Fruit fly (Drosophila melanogaster) whole organism, embryonic: ENCODE data around the gene LSm7.

ENCODE experiments used
- Aef1 ChIP-seq: fragments of 200-800 bp; sonication (Bioruptor generic); IDR thresholded peaks from 3 replicates; pipeline ENCODE4 v1.3.6; 2022; ENCODE audit warnings: missing biosample characterization, missing genetic modification characterization
- B-H2 ChIP-seq: fragments of 200-800 bp; sonication (Bioruptor generic); optimal IDR thresholded peaks from 2 replicates; lab custom pipeline; 2018; ENCODE audit warnings: missing biosample characterization, mild to moderate bottlenecking, missing genetic modification characterization
- BEAF-32 ChIP-seq: fragments of 200-800 bp; sonication (Bioruptor generic); optimal IDR thresholded peaks from 3 replicates; lab custom pipeline; 2017; ENCODE audit warnings: missing biosample characterization, missing genetic modification characterization, mild to moderate bottlenecking, moderate library complexity, missing genetic modification reagents
- CG11504 ChIP-seq: fragments of 200-800 bp; sonication (Bioruptor generic); optimal IDR thresholded peaks from 3 replicates; lab custom pipeline; 2019; ENCODE audit warnings: missing biosample characterization, mild to moderate bottlenecking, missing genetic modification characterization, moderate library complexity
- CG15073 ChIP-seq: fragments of 200-800 bp; sonication (Bioruptor generic); optimal IDR thresholded peaks from 2 replicates; lab custom pipeline; 2016; ENCODE audit warnings: missing biosample characterization, missing genetic modification characterization
- CG15601 ChIP-seq: fragments of 200-800 bp; sonication (Bioruptor generic); optimal IDR thresholded peaks from 3 replicates; lab custom pipeline; 2019; ENCODE audit warnings: missing biosample characterization, mild to moderate bottlenecking, missing genetic modification characterization, moderate library complexity
- CG16813 ChIP-seq: fragments of 200-800 bp; sonication (Bioruptor generic); IDR thresholded peaks from 3 replicates; pipeline ENCODE4 v1.3.6; 2022; ENCODE audit warnings: missing biosample characterization, missing genetic modification characterization; ENCODE audit not compliant: partially characterized antibody
- CG17361 ChIP-seq: fragments of 200-800 bp; sonication (Bioruptor generic); IDR thresholded peaks from 3 replicates; pipeline ENCODE4 v1.3.6; 2022; ENCODE audit warnings: missing biosample characterization, missing genetic modification characterization
- CG18599 ChIP-seq: fragments of 200-800 bp; sonication (Bioruptor generic); optimal IDR thresholded peaks from 3 replicates; lab custom pipeline; 2017; ENCODE audit warnings: missing biosample characterization, missing genetic modification characterization, mild to moderate bottlenecking, moderate library complexity, missing genetic modification reagents
- CG32772 ChIP-seq: fragments of 200-800 bp; sonication (Bioruptor generic); IDR thresholded peaks from 2 replicates; pipeline ENCODE4 v1.3.6; 2022; ENCODE audit warnings: missing biosample characterization, missing genetic modification characterization
- CG34422 ChIP-seq: fragments of 200-800 bp; sonication (Bioruptor generic); IDR thresholded peaks from 3 replicates; pipeline ENCODE4 v1.3.6; 2022; ENCODE audit warnings: missing biosample characterization, missing genetic modification characterization
- CG3726 ChIP-seq: fragments of 200-800 bp; sonication (Bioruptor generic); IDR thresholded peaks from 3 replicates; pipeline ENCODE4, ENCODE4 v1.3.6; 2022; ENCODE audit warnings: missing biosample characterization, missing genetic modification characterization
- CG6272 ChIP-seq: fragments of 200-800 bp; sonication (Bioruptor generic); IDR thresholded peaks from 2 replicates; pipeline ENCODE4 v1.3.6; 2022; ENCODE audit warnings: missing biosample characterization, missing genetic modification characterization
- CG7987 ChIP-seq: fragments of 200-800 bp; sonication (Bioruptor generic); optimal IDR thresholded peaks from 2 replicates; lab custom pipeline; 2018; ENCODE audit warnings: missing biosample characterization, mild to moderate bottlenecking, missing genetic modification characterization, moderate library complexity
- Dbx ChIP-seq: fragments of 200-800 bp; sonication (Bioruptor generic); IDR thresholded peaks from 3 replicates; pipeline ENCODE4 v1.3.6; 2022; ENCODE audit warnings: missing biosample characterization, missing genetic modification characterization
- Deaf1 ChIP-seq: fragments of 200-800 bp; optimal IDR thresholded peaks from 3 replicates; lab custom pipeline; 2019; ENCODE audit warnings: missing biosample characterization, mild to moderate bottlenecking, missing genetic modification characterization, moderate library complexity
- Elba2 ChIP-seq: fragments of 200-800 bp; sonication (Bioruptor generic); optimal IDR thresholded peaks from 3 replicates; lab custom pipeline; 2016; ENCODE audit warnings: missing biosample characterization, missing genetic modification characterization
- Gsc ChIP-seq: fragments of 200-800 bp; sonication (Bioruptor generic); IDR thresholded peaks from 2 replicates; pipeline ENCODE4 v1.3.6; 2022; ENCODE audit warnings: missing biosample characterization, missing genetic modification characterization
- H2.0 ChIP-seq: fragments of 200-800 bp; sonication (Bioruptor generic); IDR thresholded peaks from 2 replicates; pipeline ENCODE4 v1.3.6; 2022; ENCODE audit warnings: missing biosample characterization, missing genetic modification characterization
- Nf-YB ChIP-seq: fragments of 200-800 bp; sonication (Bioruptor generic); optimal IDR thresholded peaks from 3 replicates; lab custom pipeline; 2019; ENCODE audit warnings: missing biosample characterization, mild to moderate bottlenecking, missing genetic modification characterization, moderate library complexity
- Oli ChIP-seq: fragments of 200-800 bp; sonication (Bioruptor generic); optimal IDR thresholded peaks from 2 replicates; lab custom pipeline; 2018; ENCODE audit warnings: missing biosample characterization, mild to moderate bottlenecking, missing genetic modification characterization, moderate library complexity
- Pdp1 ChIP-seq, 2 experiments: fragments of 200-800 bp; sonication (Bioruptor generic); optimal IDR thresholded peaks; 3 replicates each; lab custom pipeline; 2016; ENCODE audit warnings: missing biosample characterization in 2 of 2, missing genetic modification characterization in 2 of 2, mild to moderate bottlenecking in 1 of 2, moderate library complexity in 1 of 2
- Sry-δ ChIP-seq: fragments of 200-800 bp; sonication (Bioruptor generic); optimal IDR thresholded peaks from 2 replicates; lab custom pipeline; 2016; ENCODE audit warnings: missing biosample characterization, missing genetic modification characterization
- ab ChIP-seq: fragments of 200-800 bp; sonication (Bioruptor generic); optimal IDR thresholded peaks from 2 replicates; lab custom pipeline; 2016; ENCODE audit warnings: missing biosample characterization, missing genetic modification characterization
- amos ChIP-seq: fragments of 200-800 bp; sonication (Bioruptor generic); IDR thresholded peaks from 2 replicates; pipeline ENCODE4 v1.3.6; 2022; ENCODE audit warnings: missing biosample characterization, missing genetic modification characterization; ENCODE audit not compliant: partially characterized antibody
- ara ChIP-seq: fragments of 200-800 bp; sonication (Bioruptor generic); IDR thresholded peaks from 2 replicates; pipeline ENCODE4 v1.3.6; 2022; ENCODE audit warnings: missing biosample characterization, missing genetic modification characterization
- bigmax ChIP-seq: fragments of 200-800 bp; sonication (Bioruptor generic); optimal IDR thresholded peaks from 2 replicates; lab custom pipeline; 2018; ENCODE audit warnings: missing biosample characterization, mild to moderate bottlenecking, missing genetic modification characterization
- br ChIP-seq: fragments of >200 bp; optimal IDR thresholded peaks from 2 replicates; lab custom pipeline; 2017
- cg ChIP-seq: fragments of 200-800 bp; sonication (Bioruptor generic); optimal IDR thresholded peaks from 3 replicates; lab custom pipeline; 2019; ENCODE audit warnings: missing biosample characterization, mild to moderate bottlenecking, missing genetic modification characterization, moderate library complexity
- crc ChIP-seq: fragments of 200-800 bp; sonication (Bioruptor generic); optimal IDR thresholded peaks from 2 replicates; lab custom pipeline; 2016; ENCODE audit warnings: missing biosample characterization, missing genetic modification characterization
- exex ChIP-seq: fragments of 200-800 bp; sonication (Bioruptor generic); optimal IDR thresholded peaks from 4 replicates; lab custom pipeline; 2018; ENCODE audit warnings: missing biosample characterization, mild to moderate bottlenecking, missing genetic modification characterization, moderate library complexity
- fd96Cb ChIP-seq: fragments of 200-800 bp; sonication (Bioruptor generic); optimal IDR thresholded peaks from 2 replicates; lab custom pipeline; 2018; ENCODE audit warnings: missing biosample characterization, mild to moderate bottlenecking, missing genetic modification characterization, moderate library complexity
- h ChIP-seq: fragments of >200 bp; optimal IDR thresholded peaks from 2 replicates; lab custom pipeline; 2017
- insv ChIP-seq, 2 experiments: fragments of 200-800 bp; sonication (Bioruptor generic); optimal IDR thresholded peaks; 3 replicates each; lab custom pipeline; 2016 to 2018; ENCODE audit warnings: missing biosample characterization in 2 of 2, missing genetic modification characterization in 2 of 2
- jumu ChIP-seq: fragments of 200-800 bp; sonication (Bioruptor generic); optimal IDR thresholded peaks from 3 replicates; lab custom pipeline; 2016; ENCODE audit warnings: missing biosample characterization, missing genetic modification characterization
- kay ChIP-seq: fragments of 200-800 bp; sonication (Bioruptor generic); optimal IDR thresholded peaks from 2 replicates; lab custom pipeline; 2016; ENCODE audit warnings: missing biosample characterization, missing genetic modification characterization
- kni ChIP-seq: fragments of 200-800 bp; sonication (Bioruptor generic); optimal IDR thresholded peaks from 3 replicates; lab custom pipeline; 2017; ENCODE audit warnings: mild to moderate bottlenecking, missing biosample characterization, missing genetic modification reagents, missing genetic modification characterization
- lbe ChIP-seq: fragments of 200-800 bp; sonication (Bioruptor generic); optimal IDR thresholded peaks from 2 replicates; lab custom pipeline; 2016; ENCODE audit warnings: missing biosample characterization, mild to moderate bottlenecking, missing genetic modification characterization
- nau ChIP-seq: fragments of 200-800 bp; sonication (Bioruptor generic); optimal IDR thresholded peaks from 3 replicates; lab custom pipeline; 2017; ENCODE audit warnings: missing biosample characterization, mild to moderate bottlenecking, missing genetic modification characterization, missing genetic modification reagents
- nmo ChIP-seq: fragments of 200-800 bp; sonication (Bioruptor generic); optimal IDR thresholded peaks from 2 replicates; lab custom pipeline; 2018; ENCODE audit warnings: missing biosample characterization, mild to moderate bottlenecking, missing genetic modification characterization, moderate library complexity
- onecut ChIP-seq: fragments of 200-800 bp; sonication (Bioruptor generic); IDR thresholded peaks from 2 replicates; pipeline ENCODE4 v1.3.6; 2022; ENCODE audit warnings: missing biosample characterization, missing genetic modification characterization
- pan ChIP-seq, 4 experiments: fragments of >200 bp in 3 of 4; fragments of 200-800 bp in 1 of 4; sonication (Bioruptor generic) in 1 of 4; optimal IDR thresholded peaks in 3 of 4; IDR thresholded peaks in 1 of 4; 2 replicates each; pipeline versions ENCODE4 v1.3.6 to Lab custom; 2017 to 2022; ENCODE audit warnings: missing biosample characterization in 2 of 4, missing genetic modification characterization in 2 of 4, mixed read lengths in 1 of 4
- pho ChIP-seq: fragments of 200-800 bp; sonication (Bioruptor generic); optimal IDR thresholded peaks from 2 replicates; lab custom pipeline; 2016; ENCODE audit warnings: missing biosample characterization, missing genetic modification characterization
- phol ChIP-seq: fragments of 200-800 bp; sonication (Bioruptor generic); optimal IDR thresholded peaks from 3 replicates; lab custom pipeline; 2018; ENCODE audit warnings: missing biosample characterization, mild to moderate bottlenecking, missing genetic modification characterization, moderate library complexity
- ranshi ChIP-seq: fragments of 200-800 bp; sonication (Bioruptor generic); IDR thresholded peaks from 2 replicates; pipeline ENCODE4 v1.3.6; 2022; ENCODE audit warnings: missing biosample characterization, missing genetic modification characterization
- sqz ChIP-seq: fragments of 200-800 bp; sonication (Bioruptor generic); optimal IDR thresholded peaks from 3 replicates; lab custom pipeline; 2018; ENCODE audit warnings: missing biosample characterization, mild to moderate bottlenecking, missing genetic modification characterization
- sr ChIP-seq: fragments of 200-800 bp; sonication (Bioruptor generic); IDR thresholded peaks from 3 replicates; pipeline ENCODE4 v1.3.6; 2022; ENCODE audit warnings: missing biosample characterization, missing genetic modification characterization
- tin ChIP-seq: fragments of 200-800 bp; sonication (Bioruptor generic); optimal IDR thresholded peaks from 3 replicates; lab custom pipeline; 2016; ENCODE audit warnings: missing biosample characterization, missing genetic modification characterization
- trem ChIP-seq: fragments of 200-800 bp; optimal IDR thresholded peaks from 3 replicates; lab custom pipeline; 2019; ENCODE audit warnings: missing biosample characterization, mild to moderate bottlenecking, missing genetic modification characterization, moderate library complexity
- trh ChIP-seq: fragments of 200-800 bp; sonication (Bioruptor generic); optimal IDR thresholded peaks from 2 replicates; lab custom pipeline; 2016; ENCODE audit warnings: missing biosample characterization, missing genetic modification characterization

Gene LSm7

DNA sequence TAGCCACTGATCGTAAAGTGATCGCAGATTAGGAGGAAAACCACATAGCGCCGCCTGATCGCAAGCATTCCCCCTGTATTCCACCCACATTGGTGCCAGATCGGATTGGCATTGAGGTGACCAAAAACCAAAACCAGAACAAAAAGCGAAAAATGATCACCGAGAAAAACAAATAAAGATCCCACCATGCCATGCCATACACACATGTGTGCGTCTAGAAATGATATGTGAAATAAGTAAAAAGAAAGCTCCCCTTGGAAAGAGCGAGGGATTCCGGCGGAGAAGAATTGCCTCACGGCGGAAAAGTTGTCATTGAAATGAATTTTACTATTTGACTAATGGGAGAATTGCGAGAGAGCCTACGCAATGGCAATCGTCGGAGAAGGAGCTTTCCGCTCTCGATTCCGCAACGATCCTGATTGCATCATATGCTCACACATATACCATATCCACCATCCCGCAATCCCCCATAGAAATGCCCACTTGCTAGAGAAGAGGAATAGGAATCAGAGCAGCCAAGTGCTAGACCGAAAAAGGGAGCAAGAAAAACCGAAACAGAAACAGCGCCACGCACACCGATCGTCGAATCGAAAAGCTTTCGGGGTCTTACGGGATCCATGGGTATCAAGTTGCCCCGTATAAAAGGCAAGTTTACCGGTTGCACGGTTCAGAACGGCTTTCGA is 23.3 kb upstream of the LSm7 start, which contains the start of gene Mhc (continued):
- TF ChIP-seq CG11504: no peak
- TF ChIP-seq phol (tag; lab: Kevin White, UChicago): no peak
- no peak for TF ChIP-seq sqz (GFP tag; lab: Kevin White, UChicago)
- no peak for TF ChIP-seq exex (tag; lab: Kevin White, UChicago)
- no peak for TF ChIP-seq Elba2
- TF ChIP-seq nau (GFP tag; lab: Kevin White, UChicago): no peak
- no peak for TF ChIP-seq br (lab: Kevin White, UChicago)
- no peak for TF ChIP-seq ara
- TF ChIP-seq h (lab: Kevin White, UChicago): no peak
- TF ChIP-seq Aef1 (GFP tag; lab: Robert Waterston, UW): no peak
- no peak for TF ChIP-seq trh (GFP tag; lab: Kevin White, UChicago)
- no peak for TF ChIP-seq jumu (GFP tag; lab: Kevin White, UChicago)
- TF ChIP-seq CG3726 (GFP tag; lab: Robert Waterston, UW): no peak
- TF ChIP-seq CG15601 (tag; lab: Kevin White, UChicago): no peak
- no peak for TF ChIP-seq CG17361 (GFP tag; lab: Robert Waterston, UW)
- no peak for TF ChIP-seq pan (optimal IDR thresholded peaks at IDR 0.05; lab: Kevin White, UChicago)
- no peak for TF ChIP-seq pan (GFP tag; optimal IDR thresholded peaks at IDR 0.05 in 1 of 2, IDR thresholded peaks at IDR 0.05 in 1 of 2)
- TF ChIP-seq insv (GFP tag; optimal IDR thresholded peaks at IDR 0.05; lab: Kevin White, UChicago): no peak
- TF ChIP-seq Nf-YB (GFP tag; lab: Kevin White, UChicago): no peak
- TF ChIP-seq sr (GFP tag; lab: Robert Waterston, UW): 0 out of 3 replicates have a peak, but pooled peaks have one; percentile 60
- peak in 1 of 2 experiments; percentile 94 for TF ChIP-seq Pdp1 (GFP tag; optimal IDR thresholded peaks at IDR 0.05; lab: Kevin White, UChicago)
- no peak for TF ChIP-seq pho
- no peak for TF ChIP-seq tin (GFP tag; lab: Kevin White, UChicago)
- no peak for TF ChIP-seq onecut
- TF ChIP-seq BEAF-32 (GFP tag; lab: Kevin White, UChicago): no peak
- no peak for TF ChIP-seq CG7987 (GFP tag; lab: Kevin White, UChicago)
- TF ChIP-seq CG6272 (GFP tag; lab: Robert Waterston, UW): no peak
- no peak for TF ChIP-seq CG15073 (GFP tag; lab: Kevin White, UChicago)
- TF ChIP-seq cg (GFP tag; lab: Kevin White, UChicago): peak; percentile 15
- no peak for TF ChIP-seq Dbx (GFP tag; lab: Robert Waterston, UW)
- no peak for TF ChIP-seq amos (GFP tag; lab: Robert Waterston, UW)
- peak; percentile 20 for TF ChIP-seq trem (tag; lab: Kevin White, UChicago)
- TF ChIP-seq CG18599 (GFP tag; lab: Kevin White, UChicago): no peak
- TF ChIP-seq CG16813 (GFP tag; lab: Robert Waterston, UW): no peak
- TF ChIP-seq lbe (GFP tag; lab: Kevin White, UChicago): no peak
- no peak for TF ChIP-seq kay (GFP tag; lab: Kevin White, UChicago)
- TF ChIP-seq Oli: no peak
- no peak for TF ChIP-seq bigmax (GFP tag; lab: Kevin White, UChicago)
- peak; percentile 10 for TF ChIP-seq Deaf1 (tag; lab: Kevin White, UChicago)
- no peak for TF ChIP-seq kni (GFP tag; lab: Kevin White, UChicago)
- no peak for TF ChIP-seq ranshi (GFP tag; lab: Robert Waterston, UW)
- TF ChIP-seq B-H2 (GFP tag; lab: Kevin White, UChicago): no peak
- no peak for TF ChIP-seq CG34422 (GFP tag; lab: Robert Waterston, UW)
- TF ChIP-seq CG32772: no peak
- TF ChIP-seq ab (GFP tag; lab: Kevin White, UChicago): no peak
- TF ChIP-seq crc (GFP tag; lab: Kevin White, UChicago): no peak
- no peak for TF ChIP-seq nmo (GFP tag; lab: Kevin White, UChicago)
- TF ChIP-seq fd96Cb (tag; lab: Kevin White, UChicago): no peak
- TF ChIP-seq Gsc (GFP tag; lab: Robert Waterston, UW): no peak
- no peak for TF ChIP-seq Sry-δ (GFP tag; lab: Kevin White, UChicago)
- TF ChIP-seq H2.0: no peak
